Worm (Caenorhabditis elegans) whole organism, L2 larva: ENCODE measurements around the gene pros-1.

ENCODE experiments used
- C34F6.9 ChIP-seq: fragments of 150-350 bp; optimal IDR thresholded peaks from 2 replicates; lab custom pipeline; 2014; ENCODE audit warnings: missing biosample characterization, missing genetic modification characterization
- R02D3.7 ChIP-seq: fragments of 150-350 bp; optimal IDR thresholded peaks from 2 replicates; lab custom pipeline; 2014; ENCODE audit warnings: missing biosample characterization, missing genetic modification characterization
- Y55F3AM.14 ChIP-seq: fragments of 200-800 bp; sonication (Bioruptor generic); optimal IDR thresholded peaks from 2 replicates; lab custom pipeline; 2018; ENCODE audit warnings: mild to moderate bottlenecking, missing genetic modification characterization, missing compliant biosample characterization
- ZK546.5 ChIP-seq: sonication (generic microtip); optimal IDR thresholded peaks from 2 replicates; lab custom pipeline; 2017; ENCODE audit warnings: missing biosample characterization, missing genetic modification characterization
- aly-2 ChIP-seq: fragments of 150-350 bp; optimal IDR thresholded peaks from 2 replicates; lab custom pipeline; 2014; ENCODE audit warnings: missing biosample characterization, missing genetic modification characterization
- ama-1 ChIP-seq: fragments of 150-350 bp; optimal IDR thresholded peaks from 2 replicates; lab custom pipeline; 2018; ENCODE audit warnings: inconsistent platforms
- blmp-1 ChIP-seq: sonication (generic microtip); optimal IDR thresholded peaks from 2 replicates; lab custom pipeline; 2017; ENCODE audit warnings: missing genetic modification characterization, mild to moderate bottlenecking, missing compliant biosample characterization, antibody characterized with exemption, moderate library complexity; ENCODE audit not compliant: insufficient read depth
- ceh-16 ChIP-seq: fragments of 150-350 bp; optimal IDR thresholded peaks from 2 replicates; lab custom pipeline; 2014; ENCODE audit warnings: missing biosample characterization, missing genetic modification characterization
- crh-2 ChIP-seq: sonication (generic microtip); optimal IDR thresholded peaks from 2 replicates; lab custom pipeline; 2017; ENCODE audit warnings: missing biosample characterization, missing genetic modification characterization
- dmd-4 ChIP-seq: sonication (generic microtip); optimal IDR thresholded peaks from 2 replicates; lab custom pipeline; 2017; ENCODE audit warnings: missing biosample characterization, missing genetic modification characterization
- fos-1 ChIP-seq: fragments of 150-350 bp; optimal IDR thresholded peaks from 2 replicates; lab custom pipeline; 2014; ENCODE audit warnings: missing biosample characterization, missing genetic modification characterization
- gmeb-1 ChIP-seq: fragments of 150-350 bp; optimal IDR thresholded peaks from 2 replicates; lab custom pipeline; 2014; ENCODE audit warnings: missing biosample characterization, missing genetic modification characterization
- lin-11 ChIP-seq: fragments of 150-350 bp; sonication (generic microtip); optimal IDR thresholded peaks from 2 replicates; lab custom pipeline; 2014; ENCODE audit warnings: missing biosample characterization, missing genetic modification characterization, inconsistent platforms, mixed read lengths
- lin-13 ChIP-seq: fragments of 150-350 bp; optimal IDR thresholded peaks from 2 replicates; lab custom pipeline; 2014; ENCODE audit warnings: missing biosample characterization, missing genetic modification reagents, missing genetic modification characterization
- lin-39 ChIP-seq: fragments of 150-350 bp; optimal IDR thresholded peaks from 2 replicates; lab custom pipeline; 2014; ENCODE audit warnings: missing biosample characterization, missing genetic modification reagents, missing genetic modification characterization
- lsy-2 ChIP-seq, 2 experiments: fragments of 150-350 bp in 1 of 2; sonication (generic microtip) in 1 of 2; optimal IDR thresholded peaks; 2 replicates each; lab custom pipeline; 2014 to 2017; ENCODE audit warnings: missing biosample characterization in 2 of 2, missing genetic modification characterization in 2 of 2
- mab-5 ChIP-seq: fragments of 150-350 bp; optimal IDR thresholded peaks from 2 replicates; lab custom pipeline; 2014; ENCODE audit warnings: missing biosample characterization, missing genetic modification characterization
- mbf-1 ChIP-seq: sonication (generic microtip); optimal IDR thresholded peaks from 2 replicates; lab custom pipeline; 2017; ENCODE audit warnings: missing biosample characterization, missing genetic modification characterization
- mdl-1 ChIP-seq, 2 experiments: fragments of 150-350 bp in 1 of 2; sonication (generic microtip) in 1 of 2; optimal IDR thresholded peaks; 2 replicates each; lab custom pipeline; 2017; ENCODE audit warnings: missing biosample characterization in 2 of 2, missing genetic modification characterization in 2 of 2
- nhr-10 ChIP-seq: sonication (generic microtip); optimal IDR thresholded peaks from 2 replicates; lab custom pipeline; 2017; ENCODE audit warnings: missing biosample characterization, missing genetic modification characterization
- nhr-129 ChIP-seq: fragments of 150-350 bp; optimal IDR thresholded peaks from 2 replicates; lab custom pipeline; 2014; ENCODE audit warnings: missing biosample characterization, missing genetic modification characterization
- nhr-23 ChIP-seq: fragments of 150-350 bp; optimal IDR thresholded peaks from 2 replicates; lab custom pipeline; 2014; ENCODE audit warnings: missing biosample characterization, missing genetic modification reagents, missing genetic modification characterization
- nhr-237 ChIP-seq: fragments of 150-350 bp; optimal IDR thresholded peaks from 2 replicates; lab custom pipeline; 2014; ENCODE audit warnings: missing biosample characterization, missing genetic modification characterization
- nhr-25 ChIP-seq: fragments of 150-350 bp; sonication (generic microtip); optimal IDR thresholded peaks from 3 replicates; lab custom pipeline; 2014; ENCODE audit warnings: missing biosample characterization, missing genetic modification characterization
- nhr-77 ChIP-seq: fragments of 150-350 bp; optimal IDR thresholded peaks from 2 replicates; lab custom pipeline; 2014; ENCODE audit warnings: missing biosample characterization, missing genetic modification characterization
- peb-1 ChIP-seq: fragments of 150-350 bp; optimal IDR thresholded peaks from 2 replicates; lab custom pipeline; 2014; ENCODE audit warnings: missing biosample characterization, missing genetic modification characterization
- skn-1 ChIP-seq: sonication (generic microtip); optimal IDR thresholded peaks from 2 replicates; lab custom pipeline; 2017; ENCODE audit warnings: missing biosample characterization, missing genetic modification characterization
- sma-3 ChIP-seq: sonication (generic microtip); optimal IDR thresholded peaks from 2 replicates; lab custom pipeline; 2016; ENCODE audit warnings: missing genetic modification reagents, missing genetic modification characterization, missing compliant biosample characterization
- sma-9 ChIP-seq, 2 experiments: fragments of 150-350 bp in 1 of 2; sonication (generic microtip) in 1 of 2; optimal IDR thresholded peaks; 2 replicates each; lab custom pipeline; 2014 to 2016; ENCODE audit warnings: missing genetic modification characterization in 2 of 2, mild to moderate bottlenecking in 1 of 2, missing biosample characterization in 1 of 2, missing compliant biosample characterization in 1 of 2, missing genetic modification reagents in 1 of 2, moderate library complexity in 1 of 2
- snpc-4 ChIP-seq: fragments of 150-350 bp; optimal IDR thresholded peaks from 2 replicates; lab custom pipeline; 2014; ENCODE audit warnings: missing biosample characterization, missing genetic modification characterization
- unc-39 ChIP-seq: fragments of 150-350 bp; optimal IDR thresholded peaks from 2 replicates; lab custom pipeline; 2014; ENCODE audit warnings: missing biosample characterization, missing genetic modification characterization
- unc-55 ChIP-seq: fragments of 150-350 bp; sonication (generic microtip); optimal IDR thresholded peaks from 3 replicates; lab custom pipeline; 2014; ENCODE audit warnings: missing biosample characterization, missing genetic modification reagents, missing genetic modification characterization
- zag-1 ChIP-seq: fragments of 150-350 bp; optimal IDR thresholded peaks from 2 replicates; lab custom pipeline; 2014; ENCODE audit warnings: missing biosample characterization, missing genetic modification characterization
- ztf-11 ChIP-seq: sonication (generic microtip); optimal IDR thresholded peaks from 2 replicates; lab custom pipeline; 2017; ENCODE audit warnings: missing biosample characterization, missing genetic modification characterization

Gene pros-1

ce11 chrIII:8030963-8031362 lies 36.1 kb upstream of the pros-1 start, which contains the start of gene F44B9.9:
TSS of gene F44B9.9 (minus strand) at chrIII:8031063.
- TF ChIP-seq mbf-1 (tag; lab: Kevin White, UChicago) (no peak), lin-39 (tag; lab: Kevin White, UChicago) (no peak), peb-1 (tag; lab: Kevin White, UChicago) (no peak), nhr-10 (tag; lab: Kevin White, UChicago) (no peak), ztf-11 (tag; lab: Kevin White, UChicago) (no peak), ZK546.5 (no peak), nhr-23 (tag; lab: Kevin White, UChicago) (no peak), aly-2 (tag; lab: Kevin White, UChicago) (no peak), fos-1 (tag; lab: Kevin White, UChicago) (no peak), R02D3.7 (no peak), crh-2 (tag; lab: Kevin White, UChicago) (no peak), ceh-16 (tag; lab: Kevin White, UChicago) (no peak), nhr-25 (tag; lab: Kevin White, UChicago) (no peak), snpc-4 (no peak)

- TF ChIP-seq lsy-2 (tag; optimal IDR thresholded peaks at IDR 0.05; lab: Kevin White, UChicago): no peak
- TF ChIP-seq ama-1 (lab: Kevin White, UChicago): no peak
- no peak for TF ChIP-seq dmd-4 (tag; lab: Kevin White, UChicago)
- no peak for TF ChIP-seq Y55F3AM.14 (GFP tag; lab: Kevin White, UChicago)
- no peak for TF ChIP-seq nhr-129 (tag; lab: Kevin White, UChicago)
- no peak for TF ChIP-seq ceh-16 (tag; lab: Kevin White, UChicago)
- TF ChIP-seq lin-13: no peak
- TF ChIP-seq sma-9 (GFP tag; optimal IDR thresholded peaks at IDR 0.05; lab: Kevin White, UChicago): no peak
- no peak for TF ChIP-seq sma-9 (tag; optimal IDR thresholded peaks at IDR 0.05; lab: Kevin White, UChicago)
- no peak for TF ChIP-seq C34F6.9 (tag; lab: Kevin White, UChicago)
- no peak for TF ChIP-seq nhr-237 (tag; lab: Kevin White, UChicago)
Observed at ce11 chrIII:8033534-8033933, 33.6 kb upstream of the pros-1 start, which contains the start of gene F44B9.10. TSS of gene F44B9.10 (minus strand) at chrIII:8033634.

- TF ChIP-seq sma-9 (GFP tag; optimal IDR thresholded peaks at IDR 0.05; lab: Kevin White, UChicago) (peak; percentile 19), sma-9 (tag; optimal IDR thresholded peaks at IDR 0.05; lab: Kevin White, UChicago) (no peak), sma-3 (no peak), nhr-25 (tag; lab: Kevin White, UChicago) (peak; percentile 26)
Observed at ce11 chrIII:8036050-8036449, 31.0 kb upstream of the pros-1 start.

- TF ChIP-seq C34F6.9 (tag; lab: Kevin White, UChicago) (no peak), nhr-77 (tag; lab: Kevin White, UChicago) (no peak), sma-9 (GFP tag; optimal IDR thresholded peaks at IDR 0.05; lab: Kevin White, UChicago) (peak; percentile 58), sma-9 (tag; optimal IDR thresholded peaks at IDR 0.05; lab: Kevin White, UChicago) (no peak), zag-1 (tag; lab: Kevin White, UChicago) (no peak), blmp-1 (tag; lab: Kevin White, UChicago) (peak; percentile 2)
Observed at ce11 chrIII:8036497-8036896, 30.6 kb upstream of the pros-1 start.

- TF ChIP-seq nhr-237 (tag; lab: Kevin White, UChicago) (no peak), snpc-4 (no peak), unc-39 (tag; lab: Kevin White, UChicago) (no peak), skn-1 (no peak), lsy-2 (tag; optimal IDR thresholded peaks at IDR 0.05; lab: Kevin White, UChicago) (no peak), R02D3.7 (no peak), lin-11 (tag; lab: Kevin White, UChicago) (no peak), mdl-1 (tag; optimal IDR thresholded peaks at IDR 0.05; lab: Kevin White, UChicago) (no peak), fos-1 (tag; lab: Kevin White, UChicago) (no peak), unc-55 (GFP tag; lab: Kevin White, UChicago) (no peak), mab-5 (tag; lab: Kevin White, UChicago) (no peak), nhr-23 (tag; lab: Kevin White, UChicago) (no peak), gmeb-1 (tag; lab: Kevin White, UChicago) (no peak), ama-1 (lab: Kevin White, UChicago) (no peak)
Observed at ce11 chrIII:8037941-8038340, 29.1 kb upstream of the pros-1 start, which contains the start of gene dpf-6. TSS of gene dpf-6 (plus strand) at chrIII:8038241.
